Fruit fly (Drosophila melanogaster) whole organism, embryonic: ENCODE measurements around the gene CG44088.
A peak's percentile ranks its signal among the peaks of the same experiment; 100 is the strongest.

Source experiments
- Antp ChIP-seq: fragments of 200-800 bp; sonication (Bioruptor generic); optimal IDR thresholded peaks from 3 replicates; lab custom pipeline; 2016; ENCODE audit warnings: missing biosample characterization, missing genetic modification characterization
- Atf3 ChIP-seq: fragments of 200-800 bp; sonication (Bioruptor generic); optimal IDR thresholded peaks from 3 replicates; lab custom pipeline; 2016; ENCODE audit warnings: missing biosample characterization, missing genetic modification characterization
- Blimp-1 ChIP-seq: fragments of 200-800 bp; sonication (Bioruptor generic); optimal IDR thresholded peaks from 3 replicates; lab custom pipeline; 2018; ENCODE audit warnings: missing biosample characterization, missing genetic modification characterization, mild to moderate bottlenecking, moderate library complexity, missing genetic modification reagents
- CG11398 ChIP-seq: fragments of 200-800 bp; sonication (Bioruptor generic); optimal IDR thresholded peaks from 2 replicates; lab custom pipeline; 2016; ENCODE audit warnings: missing biosample characterization, missing genetic modification characterization
- CG13424 ChIP-seq: fragments of 200-800 bp; sonication (Bioruptor generic); optimal IDR thresholded peaks from 2 replicates; lab custom pipeline; 2019; ENCODE audit warnings: missing biosample characterization, mild to moderate bottlenecking, missing genetic modification characterization, moderate library complexity
- CG14441 ChIP-seq: fragments of 200-800 bp; sonication (Bioruptor generic); IDR thresholded peaks from 2 replicates; pipeline ENCODE4 v1.3.6; 2022; ENCODE audit warnings: missing biosample characterization, missing genetic modification characterization
- CG14667 ChIP-seq: fragments of 200-800 bp; sonication (Bioruptor generic); IDR thresholded peaks from 2 replicates; pipeline ENCODE4 v1.3.6; 2022; ENCODE audit warnings: missing biosample characterization, missing genetic modification characterization
- CG14710 ChIP-seq: fragments of 200-800 bp; sonication (Bioruptor generic); optimal IDR thresholded peaks from 3 replicates; lab custom pipeline; 2019; ENCODE audit warnings: missing biosample characterization, mild to moderate bottlenecking, missing genetic modification characterization, moderate library complexity
- CG15601 ChIP-seq: fragments of 200-800 bp; sonication (Bioruptor generic); optimal IDR thresholded peaks from 3 replicates; lab custom pipeline; 2019; ENCODE audit warnings: missing biosample characterization, mild to moderate bottlenecking, missing genetic modification characterization, moderate library complexity
- CG16813 ChIP-seq: fragments of 200-800 bp; sonication (Bioruptor generic); IDR thresholded peaks from 3 replicates; pipeline ENCODE4 v1.3.6; 2022; ENCODE audit warnings: missing biosample characterization, missing genetic modification characterization; ENCODE audit not compliant: partially characterized antibody
- CG17186 ChIP-seq: fragments of 200-800 bp; sonication (Bioruptor generic); optimal IDR thresholded peaks from 3 replicates; lab custom pipeline; 2017; ENCODE audit warnings: missing biosample characterization, missing genetic modification reagents, missing genetic modification characterization
- CG1792 ChIP-seq: fragments of 200-800 bp; sonication (Bioruptor generic); optimal IDR thresholded peaks from 2 replicates; lab custom pipeline; 2016; ENCODE audit warnings: missing biosample characterization, missing genetic modification characterization
- CG2202 ChIP-seq: fragments of 200-800 bp; sonication (Bioruptor generic); optimal IDR thresholded peaks from 2 replicates; lab custom pipeline; 2018; ENCODE audit warnings: missing biosample characterization, mild to moderate bottlenecking, missing genetic modification characterization
- CG2678 ChIP-seq: fragments of 200-800 bp; sonication (Bioruptor generic); optimal IDR thresholded peaks from 3 replicates; lab custom pipeline; 2019; ENCODE audit warnings: missing biosample characterization, mild to moderate bottlenecking, missing genetic modification characterization, moderate library complexity
- CG3995 ChIP-seq: fragments of 200-800 bp; sonication (Bioruptor generic); optimal IDR thresholded peaks from 3 replicates; lab custom pipeline; 2016; ENCODE audit warnings: missing biosample characterization, missing genetic modification characterization
- CG7271 ChIP-seq: fragments of 200-800 bp; sonication (Bioruptor generic); optimal IDR thresholded peaks from 2 replicates; lab custom pipeline; 2018; ENCODE audit warnings: missing biosample characterization, mild to moderate bottlenecking, missing genetic modification characterization, moderate library complexity
- CG7357 ChIP-seq: fragments of 200-800 bp; sonication (Bioruptor generic); IDR thresholded peaks from 3 replicates; pipeline ENCODE4 v1.3.6; 2022; ENCODE audit warnings: missing biosample characterization, missing genetic modification characterization
- CG8089 ChIP-seq: fragments of 200-800 bp; sonication (Bioruptor generic); optimal IDR thresholded peaks from 3 replicates; lab custom pipeline; 2016; ENCODE audit warnings: missing biosample characterization, missing genetic modification characterization
- CG8478 ChIP-seq: fragments of >200 bp; optimal IDR thresholded peaks from 2 replicates; lab custom pipeline; 2018
- CG9797 ChIP-seq: fragments of 200-800 bp; sonication (Bioruptor generic); optimal IDR thresholded peaks from 3 replicates; lab custom pipeline; 2018; ENCODE audit warnings: missing biosample characterization, mild to moderate bottlenecking, missing genetic modification characterization
- Dek ChIP-seq: fragments of 200-800 bp; sonication (Bioruptor generic); optimal IDR thresholded peaks from 3 replicates; lab custom pipeline; 2019; ENCODE audit warnings: missing biosample characterization, mild to moderate bottlenecking, missing genetic modification characterization, moderate library complexity
- Doc3 ChIP-seq: fragments of 200-800 bp; sonication (Bioruptor generic); IDR thresholded peaks from 3 replicates; pipeline ENCODE4 v1.3.6; 2022; ENCODE audit warnings: missing biosample characterization, missing genetic modification characterization; ENCODE audit not compliant: partially characterized antibody
- Ets65A ChIP-seq: fragments of 200-800 bp; sonication (Bioruptor generic); peaks from one replicate; lab custom pipeline; 2016; ENCODE audit warnings: missing biosample characterization, missing genetic modification characterization
- Ets97D ChIP-seq: fragments of 200-800 bp; sonication (Bioruptor generic); optimal IDR thresholded peaks from 3 replicates; lab custom pipeline; 2016; ENCODE audit warnings: missing biosample characterization, missing genetic modification characterization
- H2.0 ChIP-seq: fragments of 200-800 bp; sonication (Bioruptor generic); IDR thresholded peaks from 2 replicates; pipeline ENCODE4 v1.3.6; 2022; ENCODE audit warnings: missing biosample characterization, missing genetic modification characterization
- Max ChIP-seq: fragments of 200-800 bp; sonication (Bioruptor generic); optimal IDR thresholded peaks from 2 replicates; lab custom pipeline; 2016; ENCODE audit warnings: missing biosample characterization, mild to moderate bottlenecking, missing genetic modification characterization
- Med ChIP-seq: fragments of 200-800 bp; sonication (Bioruptor generic); peaks from one replicate; lab custom pipeline; 2016; ENCODE audit warnings: missing biosample characterization, missing genetic modification characterization, mild to moderate bottlenecking, inconsistent platforms, moderate library complexity
- NC2α ChIP-seq: fragments of 200-800 bp; sonication (Bioruptor generic); optimal IDR thresholded peaks from 2 replicates; lab custom pipeline; 2016; ENCODE audit warnings: missing biosample characterization, missing genetic modification characterization
- Nf-YB ChIP-seq: fragments of 200-800 bp; sonication (Bioruptor generic); optimal IDR thresholded peaks from 3 replicates; lab custom pipeline; 2019; ENCODE audit warnings: missing biosample characterization, mild to moderate bottlenecking, missing genetic modification characterization, moderate library complexity
- TFAM ChIP-seq: fragments of 200-800 bp; sonication (Bioruptor generic); optimal IDR thresholded peaks from 2 replicates; lab custom pipeline; 2017; ENCODE audit warnings: missing biosample characterization, missing genetic modification characterization, inconsistent platforms
- az2 ChIP-seq: fragments of 200-800 bp; sonication (Bioruptor generic); optimal IDR thresholded peaks from 3 replicates; lab custom pipeline; 2016; ENCODE audit warnings: missing biosample characterization, missing genetic modification characterization
- cato ChIP-seq: fragments of 200-800 bp; sonication (Bioruptor generic); optimal IDR thresholded peaks from 2 replicates; lab custom pipeline; 2016; ENCODE audit warnings: missing biosample characterization, missing genetic modification characterization, borderline replicate concordance
- chm ChIP-seq: fragments of 200-800 bp; sonication (Bioruptor generic); IDR thresholded peaks from 2 replicates; pipeline ENCODE4 v1.3.6; 2022; ENCODE audit warnings: missing biosample characterization, missing genetic modification characterization
- crp ChIP-seq, 2 experiments: fragments of 200-800 bp; sonication (Bioruptor generic); optimal IDR thresholded peaks; 2 replicates in 1 of 2; 3 replicates in 1 of 2; lab custom pipeline; 2017; ENCODE audit warnings: missing biosample characterization in 2 of 2, missing genetic modification characterization in 2 of 2, mild to moderate bottlenecking in 1 of 2, moderate library complexity in 1 of 2
- dimm ChIP-seq: fragments of 200-800 bp; sonication (Bioruptor generic); IDR thresholded peaks from 2 replicates; pipeline ENCODE4 v1.3.6; 2022; ENCODE audit warnings: missing biosample characterization, missing genetic modification characterization
- dm ChIP-seq: fragments of 200-800 bp; sonication (Bioruptor generic); optimal IDR thresholded peaks from 3 replicates; lab custom pipeline; 2016; ENCODE audit warnings: missing biosample characterization, missing genetic modification characterization
- dmrt11E ChIP-seq: fragments of 200-800 bp; sonication (Bioruptor generic); optimal IDR thresholded peaks from 3 replicates; lab custom pipeline; 2018; ENCODE audit warnings: missing biosample characterization, mild to moderate bottlenecking, missing genetic modification characterization, moderate library complexity
- fd102C ChIP-seq: fragments of 200-800 bp; sonication (Bioruptor generic); optimal IDR thresholded peaks from 2 replicates; lab custom pipeline; 2018; ENCODE audit warnings: missing biosample characterization, mild to moderate bottlenecking, missing genetic modification characterization, moderate library complexity
- fd3F ChIP-seq: fragments of 200-800 bp; sonication (Bioruptor generic); optimal IDR thresholded peaks from 2 replicates; lab custom pipeline; 2018; ENCODE audit warnings: missing biosample characterization, mild to moderate bottlenecking, missing genetic modification characterization, moderate library complexity
- fd96Cb ChIP-seq: fragments of 200-800 bp; sonication (Bioruptor generic); optimal IDR thresholded peaks from 2 replicates; lab custom pipeline; 2018; ENCODE audit warnings: missing biosample characterization, mild to moderate bottlenecking, missing genetic modification characterization, moderate library complexity
- onecut ChIP-seq: fragments of 200-800 bp; sonication (Bioruptor generic); IDR thresholded peaks from 2 replicates; pipeline ENCODE4 v1.3.6; 2022; ENCODE audit warnings: missing biosample characterization, missing genetic modification characterization
- org-1 ChIP-seq: fragments of 200-800 bp; sonication (Bioruptor generic); optimal IDR thresholded peaks from 2 replicates; lab custom pipeline; 2017; ENCODE audit warnings: missing biosample characterization, missing genetic modification characterization
- peb ChIP-seq: fragments of 200-800 bp; sonication (Bioruptor generic); IDR thresholded peaks from 2 replicates; pipeline ENCODE4 v1.3.6; 2022; ENCODE audit warnings: missing biosample characterization, missing genetic modification characterization
- row ChIP-seq: fragments of 200-800 bp; sonication (Bioruptor generic); IDR thresholded peaks from 3 replicates; pipeline ENCODE4 v1.3.6; 2022; ENCODE audit warnings: missing biosample characterization, missing genetic modification characterization
- slp2 ChIP-seq: fragments of 200-800 bp; sonication (Bioruptor generic); optimal IDR thresholded peaks from 2 replicates; lab custom pipeline; 2016; ENCODE audit warnings: missing biosample characterization, missing genetic modification characterization
- tin ChIP-seq: fragments of 200-800 bp; sonication (Bioruptor generic); optimal IDR thresholded peaks from 3 replicates; lab custom pipeline; 2016; ENCODE audit warnings: missing biosample characterization, missing genetic modification characterization
- tna ChIP-seq: fragments of 200-800 bp; sonication (Bioruptor generic); IDR thresholded peaks from 2 replicates; pipeline ENCODE4 v1.3.6; 2022; ENCODE audit warnings: missing biosample characterization, missing genetic modification characterization; ENCODE audit not compliant: partially characterized antibody
- toy ChIP-seq: fragments of 200-800 bp; sonication (Bioruptor generic); IDR thresholded peaks from 2 replicates; pipeline ENCODE4 v1.3.6; 2022; ENCODE audit warnings: missing biosample characterization, missing genetic modification characterization
- twi ChIP-seq: fragments of 200-800 bp; optimal IDR thresholded peaks from 2 replicates; lab custom pipeline; 2019; ENCODE audit warnings: missing biosample characterization, mild to moderate bottlenecking, missing genetic modification characterization, moderate library complexity
- unc-4 ChIP-seq: fragments of 200-800 bp; sonication (Bioruptor generic); IDR thresholded peaks from 2 replicates; pipeline ENCODE4 v1.3.6; 2022; ENCODE audit warnings: missing biosample characterization, missing genetic modification characterization; ENCODE audit not compliant: partially characterized antibody
- zf30C ChIP-seq: fragments of 200-800 bp; sonication (Bioruptor generic); optimal IDR thresholded peaks from 3 replicates; lab custom pipeline; 2018; ENCODE audit warnings: missing biosample characterization, mild to moderate bottlenecking, missing genetic modification characterization

Gene CG44088

dm6 chr3R:4806318-4806757, 31.5 kb upstream of the CG44088 start (continued):
- TF ChIP-seq twi (tag; lab: Kevin White, UChicago) = no peak
- TF ChIP-seq chm (GFP tag; lab: Robert Waterston, UW) = peak; percentile 80
- TF ChIP-seq CG7357 = no peak
- 0 out of 2 replicates have a peak, but pooled peaks have one; percentile 18 for TF ChIP-seq CG14441 (GFP tag; lab: Robert Waterston, UW)
- no peak for TF ChIP-seq toy (GFP tag; lab: Robert Waterston, UW)
- TF ChIP-seq fd3F (GFP tag; lab: Kevin White, UChicago) = peak; percentile 18
- TF ChIP-seq dm (GFP tag; lab: Kevin White, UChicago) = no peak
- no peak for TF ChIP-seq CG14667
- no peak for TF ChIP-seq Doc3
- TF ChIP-seq zf30C = no peak
- no peak for TF ChIP-seq Ets65A (GFP tag; lab: Kevin White, UChicago)
- TF ChIP-seq Blimp-1 (GFP tag; lab: Kevin White, UChicago) = peak; percentile 57
- peak; percentile 11 for TF ChIP-seq CG17186 (GFP tag; lab: Kevin White, UChicago)
- TF ChIP-seq cato (GFP tag; lab: Kevin White, UChicago) = no peak
- peak; percentile 96 for TF ChIP-seq Med (GFP tag; lab: Kevin White, UChicago)
- peak; percentile 64 for TF ChIP-seq Max
- peak; percentile 37 for TF ChIP-seq CG11398 (GFP tag; lab: Kevin White, UChicago)
- TF ChIP-seq CG3995 = no peak
- peak; percentile 50 for TF ChIP-seq Nf-YB (GFP tag; lab: Kevin White, UChicago)
- peak; percentile 74 for TF ChIP-seq CG2678 (tag; lab: Kevin White, UChicago)
- peak; percentile 69 for TF ChIP-seq onecut
- TF ChIP-seq unc-4 = peak; percentile 16; the same call in 1 of the 2 replicates
- no peak; the same call in 2 of the 3 replicates for TF ChIP-seq row (GFP tag; lab: Robert Waterston, UW)
- TF ChIP-seq TFAM (GFP tag; lab: Kevin White, UChicago) = no peak
- TF ChIP-seq crp (GFP tag; optimal IDR thresholded peaks at IDR 0.05; lab: Kevin White, UChicago) = peak in 1 of 2 experiments; percentile 67
- TF ChIP-seq CG8089 (GFP tag; lab: Kevin White, UChicago) = peak; percentile 70
- no peak for TF ChIP-seq peb (GFP tag; lab: Robert Waterston, UW)
- no peak for TF ChIP-seq CG7271 (tag; lab: Kevin White, UChicago)
- no peak for TF ChIP-seq CG9797
- peak; percentile 82 for TF ChIP-seq CG1792 (GFP tag; lab: Kevin White, UChicago)
- TF ChIP-seq H2.0 (GFP tag; lab: Robert Waterston, UW) = no peak
- TF ChIP-seq dmrt11E (tag; lab: Kevin White, UChicago) = peak; percentile 33
- TF ChIP-seq NC2α (GFP tag; lab: Kevin White, UChicago) = peak; percentile 43
- peak; percentile 72 for TF ChIP-seq CG2202
- TF ChIP-seq az2 (GFP tag; lab: Kevin White, UChicago) = no peak
- TF ChIP-seq fd102C (GFP tag; lab: Kevin White, UChicago) = peak; percentile 80
- TF ChIP-seq CG13424 = peak; percentile 29
- peak; percentile 7 for TF ChIP-seq Antp
- TF ChIP-seq CG8478 (lab: Kevin White, UChicago) = no peak
- TF ChIP-seq slp2 = no peak
- TF ChIP-seq fd96Cb (tag; lab: Kevin White, UChicago) = no peak
- TF ChIP-seq Atf3 = no peak
- TF ChIP-seq tna (GFP tag; lab: Robert Waterston, UW) = peak; percentile 11; the same call in 1 of the 2 replicates
- no peak for TF ChIP-seq Ets97D
- no peak for TF ChIP-seq dimm (GFP tag; lab: Robert Waterston, UW)
- peak; percentile 78 for TF ChIP-seq CG15601
- TF ChIP-seq tin (GFP tag; lab: Kevin White, UChicago) = peak; percentile 6
- peak; percentile 52 for TF ChIP-seq CG14710 (tag; lab: Kevin White, UChicago)
- no peak for TF ChIP-seq CG16813
- TF ChIP-seq org-1 = peak; percentile 58
- no peak for TF ChIP-seq Dek (tag; lab: Kevin White, UChicago)
